Fruit fly (Drosophila melanogaster) whole organism: Measurements from ENCODE around the gene CG32700.
A peak's percentile ranks its signal among the peaks of the same experiment; 100 is the strongest.

Experiments used
- CG8478 ChIP-seq: fragments of >200 bp; optimal IDR thresholded peaks from 2 replicates; lab custom pipeline; 2018; ENCODE audit warnings: inconsistent platforms
- Dll ChIP-seq: fragments of >200 bp; optimal IDR thresholded peaks from 2 replicates; lab custom pipeline; 2017
- EcR ChIP-seq, 2 experiments: fragments of >200 bp; optimal IDR thresholded peaks; 2 replicates each; lab custom pipeline; 2017; ENCODE audit warnings: missing biosample characterization in 2 of 2, missing genetic modification characterization in 2 of 2, missing genetic modification reagents in 2 of 2
- pan ChIP-seq: fragments of >200 bp; optimal IDR thresholded peaks from 2 replicates; lab custom pipeline; 2017
- psq ChIP-seq: fragments of >200 bp; optimal IDR thresholded peaks from 2 replicates; lab custom pipeline; 2017
- usp ChIP-seq: fragments of >200 bp; optimal IDR thresholded peaks from 2 replicates; lab custom pipeline; 2017; ENCODE audit warnings: missing biosample characterization, missing genetic modification characterization, mixed read lengths

DNA sequence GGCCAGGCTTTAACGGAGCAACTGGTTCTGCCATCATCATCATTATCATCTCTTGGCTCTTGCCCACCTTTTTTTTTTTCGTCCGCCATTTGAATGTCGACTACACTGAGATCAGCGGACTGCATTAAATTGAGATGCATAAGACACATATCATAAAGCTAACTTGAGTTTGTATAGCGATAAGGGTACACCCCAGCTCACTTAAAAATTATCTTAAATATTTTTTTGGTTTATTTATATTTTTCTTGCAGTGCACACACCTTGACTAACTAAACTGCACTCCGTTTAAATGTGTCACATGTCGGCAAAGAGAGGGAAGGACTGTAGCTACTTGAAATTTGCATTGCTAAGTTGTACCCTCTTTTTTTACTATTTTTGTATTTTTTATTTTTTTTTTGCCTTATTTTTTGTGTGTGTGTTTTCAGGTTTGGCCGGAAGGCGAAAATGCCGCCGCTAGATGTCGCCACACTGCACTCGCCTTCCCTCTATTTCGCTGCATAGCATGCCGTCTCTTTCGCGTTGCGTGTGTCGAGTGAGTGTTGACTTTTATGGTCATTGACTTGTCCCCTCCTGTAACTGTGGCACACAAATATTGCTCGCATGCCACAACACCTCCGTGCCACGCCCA lies 89.9 kb downstream of the CG32700 start:
- TF ChIP-seq EcR (GFP tag; optimal IDR thresholded peaks at IDR 0.05; lab: Kevin White, UChicago) (peak in 1 of 2 experiments; percentile 63), usp (GFP tag; lab: Kevin White, UChicago) (no peak), pan (lab: Kevin White, UChicago) (no peak), CG8478 (lab: Kevin White, UChicago) (no peak), psq (no peak), Dll (lab: Kevin White, UChicago) (no peak)
